Fruit fly (Drosophila melanogaster) whole organism, prepupa: ENCODE measurements around the gene CG11286.

ENCODE experiments used
- CG10669 ChIP-seq: fragments of 200-800 bp; sonication (Bioruptor generic); optimal IDR thresholded peaks from 3 replicates; lab custom pipeline; 2018; ENCODE audit warnings: missing biosample characterization, mild to moderate bottlenecking, missing genetic modification characterization, moderate library complexity
- CG15336 ChIP-seq: fragments of 200-800 bp; sonication (Bioruptor generic); IDR thresholded peaks from 2 replicates; pipeline ENCODE4 v1.3.6; 2022; ENCODE audit warnings: missing biosample characterization, missing genetic modification characterization
- CG32006 ChIP-seq: fragments of 200-800 bp; sonication (Bioruptor generic); optimal IDR thresholded peaks from 3 replicates; lab custom pipeline; 2017; ENCODE audit warnings: missing biosample characterization, mild to moderate bottlenecking, missing genetic modification characterization
- CG4318 ChIP-seq: fragments of 200-800 bp; sonication (Bioruptor generic); optimal IDR thresholded peaks from 3 replicates; lab custom pipeline; 2017; ENCODE audit warnings: missing biosample characterization, mild to moderate bottlenecking, missing genetic modification characterization
- CG6276 ChIP-seq: fragments of 200-800 bp; sonication (Bioruptor generic); optimal IDR thresholded peaks from 2 replicates; lab custom pipeline; 2017; ENCODE audit warnings: missing biosample characterization, mild to moderate bottlenecking, missing genetic modification characterization
- CG6808 ChIP-seq: fragments of 200-800 bp; sonication (Bioruptor generic); optimal IDR thresholded peaks from 3 replicates; lab custom pipeline; 2017; ENCODE audit warnings: missing biosample characterization, missing genetic modification characterization, mild to moderate bottlenecking, moderate library complexity, missing genetic modification reagents
- CG6854 ChIP-seq: fragments of 200-800 bp; sonication (Bioruptor generic); optimal IDR thresholded peaks from 2 replicates; lab custom pipeline; 2017; ENCODE audit warnings: missing biosample characterization, mild to moderate bottlenecking, missing genetic modification characterization
- CG7368 ChIP-seq: fragments of 200-800 bp; sonication (Bioruptor generic); optimal IDR thresholded peaks from 3 replicates; lab custom pipeline; 2016; ENCODE audit warnings: missing biosample characterization, missing genetic modification characterization
- CG8119 ChIP-seq: fragments of 200-800 bp; sonication (Bioruptor generic); IDR thresholded peaks from 3 replicates; pipeline ENCODE4 v1.3.6; 2022; ENCODE audit warnings: missing biosample characterization, missing genetic modification characterization
- CG8319 ChIP-seq: fragments of 200-800 bp; sonication (Bioruptor generic); optimal IDR thresholded peaks from 3 replicates; lab custom pipeline; 2016; ENCODE audit warnings: missing biosample characterization, missing genetic modification characterization
- CG8632 ChIP-seq: fragments of 200-800 bp; sonication (Bioruptor generic); optimal IDR thresholded peaks from 3 replicates; lab custom pipeline; 2016; ENCODE audit warnings: missing biosample characterization, missing genetic modification characterization
- Gug ChIP-seq: fragments of 200-800 bp; sonication (Bioruptor generic); IDR thresholded peaks from 2 replicates; pipeline ENCODE4 v1.3.6; 2022; ENCODE audit warnings: missing biosample characterization, missing genetic modification characterization
- Hr39 ChIP-seq: fragments of 200-800 bp; sonication (Bioruptor generic); optimal IDR thresholded peaks from 2 replicates; lab custom pipeline; 2016; ENCODE audit warnings: missing biosample characterization, missing genetic modification characterization
- Sox102F ChIP-seq: fragments of 200-800 bp; sonication (Bioruptor generic); optimal IDR thresholded peaks from 2 replicates; lab custom pipeline; 2016; ENCODE audit warnings: missing biosample characterization, mild to moderate bottlenecking, missing genetic modification characterization
- Sox14 ChIP-seq: fragments of 200-800 bp; sonication (Bioruptor generic); optimal IDR thresholded peaks from 3 replicates; lab custom pipeline; 2016; ENCODE audit warnings: missing biosample characterization, missing genetic modification characterization
- acj6 ChIP-seq: fragments of 200-800 bp; sonication (Bioruptor generic); optimal IDR thresholded peaks from 3 replicates; lab custom pipeline; 2016; ENCODE audit warnings: missing biosample characterization, missing genetic modification characterization
- eg ChIP-seq: fragments of 200-800 bp; sonication (Bioruptor generic); IDR thresholded peaks from 3 replicates; pipeline ENCODE4 v1.3.6; 2022; ENCODE audit warnings: missing biosample characterization, missing genetic modification characterization
- fd85E ChIP-seq: fragments of 200-800 bp; sonication (Bioruptor generic); optimal IDR thresholded peaks from 3 replicates; lab custom pipeline; 2016; ENCODE audit warnings: missing biosample characterization, missing genetic modification characterization
- fkh ChIP-seq: fragments of 200-800 bp; sonication (Bioruptor generic); optimal IDR thresholded peaks from 3 replicates; lab custom pipeline; 2017; ENCODE audit warnings: missing biosample characterization, mild to moderate bottlenecking, missing genetic modification characterization, moderate library complexity
- lz ChIP-seq: fragments of 200-800 bp; sonication (Bioruptor generic); optimal IDR thresholded peaks from 3 replicates; lab custom pipeline; 2016; ENCODE audit warnings: missing biosample characterization, missing genetic modification characterization
- spab ChIP-seq: fragments of 200-800 bp; sonication (Bioruptor generic); optimal IDR thresholded peaks from 2 replicates; lab custom pipeline; 2017; ENCODE audit warnings: missing biosample characterization, mild to moderate bottlenecking, missing genetic modification characterization, missing genetic modification reagents
- ss ChIP-seq, 2 experiments: fragments of 200-800 bp; sonication (Bioruptor generic); optimal IDR thresholded peaks; 2 replicates in 1 of 2; 3 replicates in 1 of 2; lab custom pipeline; 2017 to 2018; ENCODE audit warnings: mild to moderate bottlenecking in 2 of 2, missing biosample characterization in 2 of 2, missing genetic modification characterization in 2 of 2, moderate library complexity in 1 of 2
- svp ChIP-seq: fragments of 200-800 bp; sonication (Bioruptor generic); peaks from one replicate; lab custom pipeline; 2016; ENCODE audit warnings: missing biosample characterization, missing genetic modification characterization
- topi ChIP-seq: fragments of 200-800 bp; sonication (Bioruptor generic); optimal IDR thresholded peaks from 3 replicates; lab custom pipeline; 2016; ENCODE audit warnings: missing biosample characterization, missing genetic modification characterization
- vri ChIP-seq: fragments of 200-800 bp; sonication (Bioruptor generic); optimal IDR thresholded peaks from 3 replicates; lab custom pipeline; 2016; ENCODE audit warnings: missing biosample characterization, mild to moderate bottlenecking, missing genetic modification characterization

CG11286 gene

DNA sequence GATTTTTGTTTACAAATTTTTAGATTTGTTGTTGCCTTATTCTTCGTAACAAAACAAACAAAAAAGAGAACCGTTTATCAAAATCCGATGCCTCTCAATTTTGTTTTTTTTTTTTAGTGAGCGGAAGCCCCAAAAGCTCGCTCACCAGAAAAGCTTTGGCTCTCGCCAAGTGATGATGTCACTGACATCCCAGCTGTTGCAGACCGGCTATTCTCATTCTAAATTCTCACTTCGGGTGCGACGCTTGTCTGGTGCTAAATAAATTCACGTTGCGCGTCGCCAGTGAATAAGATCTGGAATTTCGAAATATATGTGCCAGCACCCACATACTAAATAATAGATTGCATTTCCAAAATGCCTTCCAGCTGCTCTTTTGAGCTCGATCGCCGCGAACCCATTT is 22.3 kb upstream of the CG11286 start, which contains the start of gene CG2641 (continued):
- peak; percentile 90 for TF ChIP-seq CG15336 (GFP tag; lab: Robert Waterston, UW)
- peak; percentile 51 for TF ChIP-seq svp (GFP tag; lab: Kevin White, UChicago)
- peak; percentile 67 for TF ChIP-seq vri (GFP tag; lab: Kevin White, UChicago)
- TF ChIP-seq fd85E (GFP tag; lab: Kevin White, UChicago) = no peak
- TF ChIP-seq CG7368 (GFP tag; lab: Kevin White, UChicago) = peak; percentile 18
- no peak for TF ChIP-seq CG8319 (GFP tag; lab: Kevin White, UChicago)
- TF ChIP-seq lz (GFP tag; lab: Kevin White, UChicago) = no peak
- peak; percentile 31 for TF ChIP-seq CG10669 (GFP tag; lab: Kevin White, UChicago)
- TF ChIP-seq acj6 (GFP tag; lab: Kevin White, UChicago) = no peak
- TF ChIP-seq CG6854 = no peak
- no peak for TF ChIP-seq Gug (GFP tag; lab: Robert Waterston, UW)
- no peak for TF ChIP-seq CG32006
- peak in 1 of 2 experiments; percentile 58 for TF ChIP-seq ss (GFP tag; optimal IDR thresholded peaks at IDR 0.05; lab: Kevin White, UChicago)
- TF ChIP-seq Hr39 (GFP tag; lab: Kevin White, UChicago) = no peak
- TF ChIP-seq CG6276 (GFP tag; lab: Kevin White, UChicago) = peak; percentile 75
- peak; percentile 25 for TF ChIP-seq Sox102F (GFP tag; lab: Kevin White, UChicago)

DNA sequence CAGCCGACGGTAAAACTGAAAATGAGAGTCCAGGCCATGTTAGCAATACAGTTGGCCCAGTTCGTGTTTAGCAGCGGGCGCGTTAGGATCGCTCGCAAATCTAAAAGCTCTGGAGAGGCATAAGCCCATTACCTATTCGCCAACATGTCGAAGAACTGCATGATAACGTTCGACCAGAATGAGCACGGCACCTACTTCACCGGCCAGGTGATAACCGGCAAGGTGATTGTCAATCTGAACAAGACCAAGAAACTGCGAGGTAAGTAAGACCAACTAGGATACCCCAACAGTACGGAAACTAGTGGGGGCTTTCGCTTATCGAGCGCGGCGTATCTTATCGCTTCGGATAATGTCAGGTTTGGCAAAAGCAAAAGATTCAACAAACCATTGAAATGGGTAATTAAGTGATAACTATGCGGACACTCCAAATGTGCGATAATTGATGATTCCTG is 19.1 kb upstream of the CG11286 start, which contains the start of gene CG10086:
Gene CG10086 (plus strand): TSS at position 51 of the 452 bp plus-strand sequence.
- TF ChIP-seq CG10669 (GFP tag; lab: Kevin White, UChicago) (no peak), vri (GFP tag; lab: Kevin White, UChicago) (peak; percentile 9)

dm6 chr3R:7790087-7790486 is 18.5 kb upstream of the CG11286 start, which contains the start of gene CG18746:
Gene CG18746 (minus strand): TSS chr3R:7790187.
- TF ChIP-seq eg (GFP tag; lab: Robert Waterston, UW) = no peak
- TF ChIP-seq CG4318 = no peak
- no peak for TF ChIP-seq CG8119

DNA sequence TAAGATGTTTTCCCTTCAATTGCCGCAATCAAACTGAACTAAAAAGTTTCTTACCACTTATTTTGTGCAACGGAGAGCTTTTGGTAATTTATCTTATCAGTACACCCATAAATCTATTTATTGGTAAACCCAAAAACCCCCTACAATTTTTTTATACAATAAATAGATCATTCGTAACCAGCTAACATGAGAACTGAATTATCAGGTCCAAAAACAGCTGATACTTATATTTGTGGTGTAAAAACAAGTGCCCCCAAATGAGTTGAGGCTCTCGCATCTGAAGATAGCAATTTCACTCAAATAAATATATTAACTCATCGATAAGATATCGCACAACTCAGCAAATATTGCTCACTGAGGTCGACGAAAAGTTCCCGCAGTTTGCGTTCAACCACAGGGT is 16.3 kb upstream of the CG11286 start, which contains the start of gene CG18748:
Gene CG18748 (minus strand): TSS at position 25 of the 400 bp plus-strand sequence.
- TF ChIP-seq fd85E (GFP tag; lab: Kevin White, UChicago) = no peak
- no peak for TF ChIP-seq spab (GFP tag; lab: Kevin White, UChicago)
- TF ChIP-seq CG32006 = no peak
- no peak for TF ChIP-seq CG8632 (GFP tag; lab: Kevin White, UChicago)
- TF ChIP-seq fkh (GFP tag; lab: Kevin White, UChicago) = peak; percentile 2
- TF ChIP-seq vri (GFP tag; lab: Kevin White, UChicago) = peak; percentile 73
- TF ChIP-seq CG15336 (GFP tag; lab: Robert Waterston, UW) = no peak
- peak; percentile 85 for TF ChIP-seq svp (GFP tag; lab: Kevin White, UChicago)
- TF ChIP-seq Sox14 (GFP tag; lab: Kevin White, UChicago) = no peak
- no peak for TF ChIP-seq CG10669 (GFP tag; lab: Kevin White, UChicago)

dm6 chr3R:7785784-7786183 is 14.2 kb upstream of the CG11286 start, which contains the start of gene CG18745:
Gene CG18745 (minus strand): TSS chr3R:7786119.
- TF ChIP-seq vri (GFP tag; lab: Kevin White, UChicago) (peak; percentile 57), fkh (GFP tag; lab: Kevin White, UChicago) (peak; percentile 14), topi (GFP tag; lab: Kevin White, UChicago) (no peak)

- peak; percentile 76 for TF ChIP-seq vri (GFP tag; lab: Kevin White, UChicago)
- TF ChIP-seq svp (GFP tag; lab: Kevin White, UChicago) = peak; percentile 51
- no peak for TF ChIP-seq CG6808 (GFP tag; lab: Kevin White, UChicago)
Measured at dm6 chr3R:7782933-7783686, 11.6 kb upstream of the CG11286 start, which contains the start of gene CG18747. Gene CG18747 (minus strand): TSS chr3R:7783446.
